Worm (Caenorhabditis elegans) whole organism, late embryonic: ENCODE measurements around the gene K09C8.7.
A peak's percentile ranks its signal among the peaks of the same experiment; 100 is the strongest.

Experiments
- F13H6.1 ChIP-seq: sonication (generic microtip); optimal IDR thresholded peaks from 2 replicates; lab custom pipeline; 2016; ENCODE audit warnings: missing genetic modification characterization, missing compliant biosample characterization
- K02D7.2 ChIP-seq: sonication (generic microtip); optimal IDR thresholded peaks from 2 replicates; lab custom pipeline; 2017; ENCODE audit warnings: mild to moderate bottlenecking, missing genetic modification characterization, missing compliant biosample characterization
- ahr-1 ChIP-seq: sonication (generic microtip); optimal IDR thresholded peaks from 2 replicates; lab custom pipeline; 2016; ENCODE audit warnings: missing genetic modification characterization, missing compliant biosample characterization
- ceh-14 ChIP-seq: sonication (generic microtip); optimal IDR thresholded peaks from 2 replicates; lab custom pipeline; 2016; ENCODE audit warnings: missing genotype, missing genetic modification characterization, missing compliant biosample characterization
- ceh-18 ChIP-seq: sonication (generic microtip); optimal IDR thresholded peaks from 2 replicates; lab custom pipeline; 2016; ENCODE audit warnings: missing genetic modification characterization, missing compliant biosample characterization
- ceh-19 ChIP-seq: fragments of 200-800 bp; sonication (Bioruptor generic); optimal IDR thresholded peaks from 2 replicates; lab custom pipeline; 2018; ENCODE audit warnings: mild to moderate bottlenecking, missing genetic modification characterization, missing compliant biosample characterization
- ceh-2 ChIP-seq: sonication (generic microtip); optimal IDR thresholded peaks from 2 replicates; lab custom pipeline; 2016; ENCODE audit warnings: missing genotype, missing genetic modification characterization, missing compliant biosample characterization
- ceh-24 ChIP-seq: sonication (generic microtip); optimal IDR thresholded peaks from 2 replicates; lab custom pipeline; 2016; ENCODE audit warnings: mild to moderate bottlenecking, missing genetic modification characterization, missing compliant biosample characterization
- ceh-30 ChIP-seq: fragments of 150-350 bp; optimal IDR thresholded peaks from 2 replicates; lab custom pipeline; 2014; ENCODE audit warnings: missing biosample characterization, missing genetic modification characterization
- ceh-31 ChIP-seq: sonication (generic microtip); optimal IDR thresholded peaks from 2 replicates; lab custom pipeline; 2016; ENCODE audit warnings: missing genetic modification characterization, missing compliant biosample characterization
- ceh-34 ChIP-seq: sonication (generic microtip); optimal IDR thresholded peaks from 2 replicates; lab custom pipeline; 2016; ENCODE audit warnings: mild to moderate bottlenecking, missing genetic modification characterization, missing compliant biosample characterization
- ceh-6 ChIP-seq: fragments of 200-800 bp; sonication (Bioruptor generic); optimal IDR thresholded peaks from 2 replicates; lab custom pipeline; 2018; ENCODE audit warnings: mild to moderate bottlenecking, missing genetic modification characterization, missing compliant biosample characterization
- che-1 ChIP-seq: sonication (generic microtip); optimal IDR thresholded peaks from 2 replicates; lab custom pipeline; 2016; ENCODE audit warnings: mild to moderate bottlenecking, missing genetic modification characterization, missing compliant biosample characterization
- eyg-1 ChIP-seq: sonication (generic microtip); optimal IDR thresholded peaks from 2 replicates; lab custom pipeline; 2016; ENCODE audit warnings: missing genotype, missing genetic modification characterization, missing compliant biosample characterization
- fax-1 ChIP-seq: sonication (generic microtip); optimal IDR thresholded peaks from 2 replicates; lab custom pipeline; 2016; ENCODE audit warnings: missing genotype, missing genetic modification characterization, missing compliant biosample characterization
- fkh-6 ChIP-seq: sonication (generic microtip); optimal IDR thresholded peaks from 2 replicates; lab custom pipeline; 2016; ENCODE audit warnings: missing genetic modification characterization, missing compliant biosample characterization
- gmeb-2 ChIP-seq: sonication (generic microtip); optimal IDR thresholded peaks from 2 replicates; lab custom pipeline; 2016; ENCODE audit warnings: missing genetic modification characterization, inconsistent platforms, missing compliant biosample characterization
- hlh-13 ChIP-seq: fragments of 200-800 bp; sonication (Bioruptor generic); optimal IDR thresholded peaks from 2 replicates; lab custom pipeline; 2018; ENCODE audit warnings: mild to moderate bottlenecking, missing genetic modification characterization, missing compliant biosample characterization
- hlh-30 ChIP-seq: sonication (generic microtip); optimal IDR thresholded peaks from 2 replicates; lab custom pipeline; 2017; ENCODE audit warnings: antibody characterized with exemption, missing genetic modification characterization, missing compliant biosample characterization; ENCODE audit not compliant: insufficient read depth
- lim-6 ChIP-seq: sonication (generic microtip); optimal IDR thresholded peaks from 2 replicates; lab custom pipeline; 2016; ENCODE audit warnings: missing genetic modification characterization, missing compliant biosample characterization
- nfya-1 ChIP-seq: sonication (generic microtip); optimal IDR thresholded peaks from 2 replicates; lab custom pipeline; 2017; ENCODE audit warnings: missing genetic modification characterization, mild to moderate bottlenecking, missing compliant biosample characterization, antibody characterized with exemption, moderate library complexity
- nhr-11 ChIP-seq: fragments of 150-350 bp; optimal IDR thresholded peaks from 2 replicates; lab custom pipeline; 2014; ENCODE audit warnings: missing biosample characterization, missing genetic modification characterization
- npax-4 ChIP-seq: sonication (generic microtip); optimal IDR thresholded peaks from 2 replicates; lab custom pipeline; 2016; ENCODE audit warnings: missing genetic modification characterization, missing compliant biosample characterization
- pag-3 ChIP-seq: sonication (generic microtip); optimal IDR thresholded peaks from 2 replicates; lab custom pipeline; 2016; ENCODE audit warnings: missing compliant biosample characterization, missing genetic modification characterization, borderline replicate concordance
- pat-9 ChIP-seq: fragments of 200-800 bp; sonication (Bioruptor generic); optimal IDR thresholded peaks from 2 replicates; lab custom pipeline; 2018; ENCODE audit warnings: mild to moderate bottlenecking, missing genetic modification characterization, moderate library complexity, missing compliant biosample characterization
- pax-1 ChIP-seq: fragments of 150-350 bp; optimal IDR thresholded peaks from 2 replicates; lab custom pipeline; 2014; ENCODE audit warnings: missing biosample characterization, missing genetic modification characterization
- pha-2 ChIP-seq: sonication (generic microtip); optimal IDR thresholded peaks from 2 replicates; lab custom pipeline; 2017; ENCODE audit warnings: mild to moderate bottlenecking, missing genetic modification characterization, missing compliant biosample characterization
- pha-4 ChIP-seq: fragments of 150-350 bp; optimal IDR thresholded peaks from 2 replicates; lab custom pipeline; 2018; ENCODE audit warnings: missing biosample characterization, missing genetic modification reagents, missing genetic modification characterization
- pqm-1 ChIP-seq: sonication (generic microtip); optimal IDR thresholded peaks from 2 replicates; lab custom pipeline; 2016; ENCODE audit warnings: missing genetic modification characterization, missing compliant biosample characterization
- ref-2 ChIP-seq: sonication (generic microtip); optimal IDR thresholded peaks from 2 replicates; lab custom pipeline; 2016; ENCODE audit warnings: missing genetic modification characterization, missing compliant biosample characterization
- rnt-1 ChIP-seq: sonication (generic microtip); optimal IDR thresholded peaks from 2 replicates; lab custom pipeline; 2016; ENCODE audit warnings: missing genetic modification characterization, missing compliant biosample characterization
- sdc-2 ChIP-seq: sonication (generic microtip); optimal IDR thresholded peaks from 2 replicates; lab custom pipeline; 2016; ENCODE audit warnings: missing genotype, missing genetic modification characterization, missing compliant biosample characterization
- sox-2 ChIP-seq: fragments of 200-800 bp; sonication (Bioruptor generic); IDR thresholded peaks from 2 replicates; pipeline ENCODE4 v1.3.6; 2022; ENCODE audit warnings: missing genetic modification reagents, missing genetic modification characterization, missing compliant biosample characterization
- syd-9 ChIP-seq: sonication (generic microtip); optimal IDR thresholded peaks from 2 replicates; lab custom pipeline; 2016; ENCODE audit warnings: mild to moderate bottlenecking, missing genetic modification characterization, moderate library complexity, missing compliant biosample characterization
- tbx-2 ChIP-seq: sonication (generic microtip); optimal IDR thresholded peaks from 2 replicates; lab custom pipeline; 2016; ENCODE audit warnings: missing genetic modification characterization, missing compliant biosample characterization
- tbx-7 ChIP-seq: sonication (generic microtip); optimal IDR thresholded peaks from 2 replicates; lab custom pipeline; 2016; ENCODE audit warnings: missing genotype, missing genetic modification characterization, missing compliant biosample characterization
- ttx-3 ChIP-seq: sonication (generic microtip); optimal IDR thresholded peaks from 2 replicates; lab custom pipeline; 2016; ENCODE audit warnings: missing genetic modification reagents, missing genetic modification characterization, missing compliant biosample characterization
- unc-3 ChIP-seq, 2 experiments: fragments of 200-800 bp in 1 of 2; sonication (Bioruptor generic) in 1 of 2; sonication (generic microtip) in 1 of 2; conservative IDR thresholded peaks in 1 of 2; optimal IDR thresholded peaks in 1 of 2; 2 replicates each; pipeline versions ENCODE4 v1.3.6 to Lab custom; 2016 to 2022; ENCODE audit warnings: missing compliant biosample characterization in 2 of 2, missing genetic modification characterization in 2 of 2, missing genetic modification reagents in 1 of 2
- zip-5 ChIP-seq: sonication (generic microtip); optimal IDR thresholded peaks from 2 replicates; lab custom pipeline; 2016; ENCODE audit warnings: missing genetic modification characterization, missing compliant biosample characterization

K09C8.7 gene

DNA sequence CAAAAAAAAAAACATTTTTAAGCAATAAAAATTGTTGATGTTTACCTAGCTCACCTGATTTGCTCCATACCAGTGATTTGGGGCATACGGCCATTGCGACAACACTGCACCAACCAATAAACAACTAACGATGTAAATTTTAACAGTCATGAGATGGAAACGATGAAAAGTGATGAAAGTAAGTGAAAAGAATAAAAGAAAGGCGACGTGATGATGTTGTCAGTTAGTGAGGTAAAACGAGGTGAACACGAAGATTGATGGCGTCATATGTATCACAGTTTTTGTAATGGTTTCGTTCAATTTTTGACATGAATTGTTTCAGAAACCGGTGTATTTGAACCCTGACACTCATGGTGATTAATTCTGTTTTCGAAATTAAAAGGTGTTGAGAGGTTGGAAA lies at the start of gene K09C8.7:
K09C8.7 (minus strand) TSS at position 226 of the 400 bp plus-strand sequence.
- TF ChIP-seq ceh-6 (GFP tag; lab: Kevin White, UChicago): no peak

DNA sequence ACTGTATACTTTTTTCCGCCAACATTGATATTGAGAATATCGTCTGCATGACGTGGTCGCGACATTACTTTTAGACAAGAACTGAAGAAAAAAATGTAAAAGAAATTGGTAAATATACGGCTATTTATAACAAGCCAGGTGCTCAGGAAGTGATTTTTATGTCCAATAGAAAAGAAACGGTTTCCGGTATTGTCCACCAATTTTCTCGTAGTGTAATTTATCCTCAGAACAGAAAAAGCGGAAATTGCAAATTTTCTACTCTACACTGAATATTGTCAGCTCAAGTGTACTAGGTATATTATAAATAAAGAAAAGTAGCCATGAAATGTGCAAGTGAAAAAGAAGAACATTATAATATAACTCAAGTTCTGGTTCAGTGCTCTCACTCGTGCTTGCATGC lies 48.0 kb upstream of the K09C8.7 start, which contains the start of gene F59F3.6:
F59F3.6 (minus strand) TSS at position 101 of the 400 bp plus-strand sequence.
- no peak for TF ChIP-seq pag-3 (tag; lab: Kevin White, UChicago)
- TF ChIP-seq tbx-7: no peak
- no peak for TF ChIP-seq F13H6.1 (tag; lab: Kevin White, UChicago)
- no peak for TF ChIP-seq che-1
- TF ChIP-seq ttx-3 (tag; lab: Kevin White, UChicago): no peak
- TF ChIP-seq sox-2: no peak
- no peak for TF ChIP-seq rnt-1 (tag; lab: Kevin White, UChicago)
- TF ChIP-seq gmeb-2 (tag; lab: Kevin White, UChicago): no peak
- no peak for TF ChIP-seq nhr-11
- TF ChIP-seq fax-1 (tag; lab: Kevin White, UChicago): no peak
- TF ChIP-seq hlh-13: no peak
- no peak for TF ChIP-seq fkh-6 (tag; lab: Kevin White, UChicago)
- TF ChIP-seq ceh-14 (tag; lab: Kevin White, UChicago): no peak
- no peak for TF ChIP-seq hlh-30 (tag; lab: Kevin White, UChicago)
- TF ChIP-seq unc-3 (GFP tag; conservative IDR thresholded peaks at IDR 0.05; lab: Robert Waterston, UW): no peak
- TF ChIP-seq unc-3 (tag; optimal IDR thresholded peaks at IDR 0.05; lab: Kevin White, UChicago): no peak

DNA sequence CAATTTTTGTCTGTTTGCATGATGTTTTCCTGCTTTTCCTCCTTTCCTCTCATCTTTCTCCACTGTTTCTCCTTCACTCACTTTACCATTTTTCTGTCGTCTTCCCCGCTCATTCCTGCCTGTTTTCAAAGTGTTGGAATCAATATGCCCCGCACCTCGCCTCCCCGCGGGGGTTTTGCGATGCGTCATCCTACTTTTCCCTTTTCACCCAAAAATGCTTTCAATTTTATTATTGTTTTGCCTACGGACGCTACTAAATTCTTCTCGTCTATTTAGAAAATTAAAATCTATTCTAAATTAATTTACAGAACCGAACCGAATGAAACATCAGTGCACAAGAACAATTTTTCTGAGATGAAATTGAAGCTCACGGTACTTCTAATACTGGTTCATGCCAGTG lies 41.0 kb upstream of the K09C8.7 start, which contains the start of gene ver-3:
ver-3 (plus strand) TSS at position 301 of the 400 bp plus-strand sequence.
- TF ChIP-seq pha-2 (tag; lab: Kevin White, UChicago) (no peak), rnt-1 (tag; lab: Kevin White, UChicago) (no peak), lim-6 (tag; lab: Kevin White, UChicago) (no peak), K02D7.2 (tag; lab: Kevin White, UChicago) (no peak), npax-4 (no peak), pat-9 (tag; lab: Kevin White, UChicago) (no peak), gmeb-2 (tag; lab: Kevin White, UChicago) (no peak), sox-2 (no peak), ceh-30 (no peak), ceh-24 (tag; lab: Kevin White, UChicago) (no peak), ahr-1 (no peak), ref-2 (tag; lab: Kevin White, UChicago) (no peak), syd-9 (tag; lab: Kevin White, UChicago) (no peak), ceh-14 (tag; lab: Kevin White, UChicago) (no peak)

DNA sequence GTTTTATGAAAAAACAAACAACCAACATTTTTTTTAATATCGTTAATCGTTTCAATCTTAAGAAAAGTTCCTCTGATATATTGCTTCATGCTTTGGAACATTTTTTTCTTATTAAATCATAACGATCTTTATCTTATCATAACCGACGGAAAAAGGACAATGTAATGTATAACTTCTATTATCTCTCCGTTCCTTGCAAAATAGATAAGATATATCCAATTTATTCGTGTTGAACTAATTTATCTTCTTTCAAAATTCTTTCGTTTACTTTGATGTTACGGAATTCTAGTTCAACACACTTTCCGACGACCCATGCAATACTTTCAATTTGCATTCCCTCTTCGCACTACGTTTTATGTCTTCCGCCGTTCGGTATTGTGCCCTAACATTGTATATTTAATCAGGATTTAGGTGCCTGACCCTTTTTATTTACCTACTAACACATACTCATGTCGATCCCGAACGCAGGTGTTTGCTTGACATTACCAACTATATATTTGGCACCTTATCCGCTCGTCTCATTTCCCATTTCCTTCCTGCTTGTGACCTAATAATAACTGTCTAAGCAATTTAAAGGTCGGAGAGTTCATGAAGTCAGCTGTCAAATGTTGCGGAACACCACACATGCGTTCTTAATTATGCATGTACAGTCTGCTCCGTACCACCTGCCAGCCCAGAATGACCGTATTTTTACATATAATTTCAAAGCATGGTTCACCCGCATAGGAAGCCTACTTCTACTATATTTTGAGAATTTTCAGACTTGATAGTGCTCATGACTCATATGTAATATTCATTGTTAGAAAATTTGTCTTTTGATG lies 40.4 kb upstream of the K09C8.7 start:
- peak; percentile 16 for TF ChIP-seq pax-1
- no peak for TF ChIP-seq ceh-34 (tag; lab: Kevin White, UChicago)

DNA sequence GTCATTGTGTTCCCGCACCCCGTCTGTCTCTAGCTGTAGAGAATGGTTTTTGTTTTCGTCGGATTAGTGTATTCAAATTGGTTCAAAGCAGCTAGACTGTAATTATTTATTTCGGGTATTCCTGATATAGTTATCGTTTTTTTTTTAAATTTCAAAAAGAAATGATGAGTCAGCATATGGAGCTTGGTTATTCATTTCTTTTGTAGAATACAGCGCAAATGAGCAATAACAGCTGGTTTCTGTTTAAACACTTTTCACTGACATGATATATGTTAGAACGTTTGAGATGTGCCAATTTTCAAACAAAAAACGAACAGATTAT lies 39.6 kb upstream of the K09C8.7 start:
- TF ChIP-seq tbx-7: no peak

DNA sequence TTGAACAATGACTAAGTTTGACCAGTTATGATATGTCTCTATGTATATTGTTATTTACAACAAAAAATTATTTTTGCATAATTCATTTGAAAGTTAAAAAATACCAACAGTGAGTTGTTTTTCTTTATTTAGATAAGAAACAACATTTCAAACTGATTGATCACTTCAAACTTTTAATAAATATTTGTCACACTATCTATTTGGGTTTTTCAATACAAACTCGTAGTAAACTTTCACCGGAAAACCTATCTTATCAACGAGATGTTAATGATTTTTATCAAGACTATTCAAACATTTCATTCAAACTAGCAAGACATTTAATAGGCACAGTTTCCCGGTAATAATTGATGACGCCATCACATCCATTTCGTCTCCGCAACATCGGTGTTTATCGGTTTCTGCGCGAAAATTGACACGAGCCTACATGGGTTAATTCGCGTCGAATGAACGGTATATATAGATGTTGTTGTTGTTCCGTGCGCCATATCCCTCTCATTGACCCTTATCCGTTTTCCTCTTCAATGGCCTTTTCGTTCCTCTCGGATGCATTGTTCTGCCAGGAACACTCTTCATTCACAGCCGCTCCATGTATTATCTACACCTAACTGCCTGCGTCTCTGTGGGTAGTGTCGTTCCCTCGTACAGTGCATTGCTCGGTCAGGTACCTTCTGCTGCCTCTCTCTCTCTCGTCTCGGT lies 39.1 kb upstream of the K09C8.7 start:
- no peak for TF ChIP-seq pha-4 (tag; lab: Kevin White, UChicago)
- no peak for TF ChIP-seq eyg-1
- no peak for TF ChIP-seq ceh-18 (tag; lab: Kevin White, UChicago)
- no peak for TF ChIP-seq hlh-13
- peak; percentile 40 for TF ChIP-seq ceh-2 (tag; lab: Kevin White, UChicago)
- TF ChIP-seq tbx-2 (tag; lab: Kevin White, UChicago): peak; percentile 69
- TF ChIP-seq zip-5 (tag; lab: Kevin White, UChicago): no peak
- TF ChIP-seq pag-3 (tag; lab: Kevin White, UChicago): no peak
- TF ChIP-seq pqm-1: no peak
- TF ChIP-seq ceh-31: peak; percentile 64
- TF ChIP-seq sox-2: peak; percentile 67
- TF ChIP-seq ceh-19 (GFP tag; lab: Kevin White, UChicago): no peak
- peak; percentile 52 for TF ChIP-seq sdc-2 (tag; lab: Kevin White, UChicago)
- TF ChIP-seq syd-9 (tag; lab: Kevin White, UChicago): peak; percentile 14
- no peak for TF ChIP-seq ceh-34 (tag; lab: Kevin White, UChicago)
- TF ChIP-seq unc-3 (GFP tag; conservative IDR thresholded peaks at IDR 0.05; lab: Robert Waterston, UW): no peak
- no peak for TF ChIP-seq unc-3 (tag; optimal IDR thresholded peaks at IDR 0.05; lab: Kevin White, UChicago)
- TF ChIP-seq ref-2 (tag; lab: Kevin White, UChicago): peak; percentile 78
- peak; percentile 20 for TF ChIP-seq fkh-6 (tag; lab: Kevin White, UChicago)
- peak; percentile 23 for TF ChIP-seq nfya-1 (tag; lab: Kevin White, UChicago)
- TF ChIP-seq tbx-7: no peak
